Worm (Caenorhabditis elegans) whole organism, L1 larva: Measurements from ENCODE around the gene doxa-1.

ENCODE experiments used
- C04F5.9 ChIP-seq: sonication (generic microtip); optimal IDR thresholded peaks from 2 replicates; lab custom pipeline; 2016; ENCODE audit warnings: missing genetic modification characterization, missing compliant biosample characterization
- C16A3.4 ChIP-seq: fragments of 150-350 bp; optimal IDR thresholded peaks from 2 replicates; lab custom pipeline; 2014; ENCODE audit warnings: missing biosample characterization, missing genetic modification characterization
- aha-1 ChIP-seq: fragments of 150-350 bp; optimal IDR thresholded peaks from 2 replicates; lab custom pipeline; 2014; ENCODE audit warnings: missing biosample characterization, missing genetic modification characterization
- alr-1 ChIP-seq: fragments of 200-800 bp; sonication (Bioruptor generic); optimal IDR thresholded peaks from 2 replicates; lab custom pipeline; 2018; ENCODE audit warnings: borderline replicate concordance, mild to moderate bottlenecking, missing genetic modification characterization, missing compliant biosample characterization
- ama-1 ChIP-seq: fragments of 150-350 bp; optimal IDR thresholded peaks from 2 replicates; lab custom pipeline; 2014
- blmp-1 ChIP-seq: fragments of 150-350 bp; optimal IDR thresholded peaks from 2 replicates; lab custom pipeline; 2014; ENCODE audit warnings: missing biosample characterization, missing genetic modification characterization
- ceh-88 ChIP-seq: fragments of 200-800 bp; sonication (Bioruptor generic); IDR thresholded peaks from 2 replicates; pipeline ENCODE4 v1.3.6; 2022; ENCODE audit warnings: missing genetic modification characterization, missing compliant biosample characterization
- ces-1 ChIP-seq: fragments of 150-350 bp; optimal IDR thresholded peaks from 2 replicates; lab custom pipeline; 2014; ENCODE audit warnings: missing biosample characterization, missing genetic modification reagents, missing genetic modification characterization
- dpl-1 ChIP-seq, 3 experiments: fragments of 150-350 bp in 2 of 3; sonication (generic microtip) in 1 of 3; optimal IDR thresholded peaks; 2 replicates each; lab custom pipeline; 2014 to 2017; ENCODE audit warnings: missing biosample characterization in 3 of 3, missing genetic modification characterization in 3 of 3, missing genetic modification reagents in 3 of 3
- dsc-1 ChIP-seq: sonication (generic microtip); optimal IDR thresholded peaks from 2 replicates; lab custom pipeline; 2016; ENCODE audit warnings: mild to moderate bottlenecking, missing genetic modification characterization, missing compliant biosample characterization
- efl-1 ChIP-seq, 4 experiments: fragments of 150-350 bp; optimal IDR thresholded peaks in 3 of 4; peaks in 1 of 4; 1 replicate in 1 of 4; 2 replicates in 3 of 4; lab custom pipeline; 2014; ENCODE audit warnings: missing biosample characterization in 2 of 4, missing genetic modification characterization in 2 of 4, missing genetic modification reagents in 2 of 4
- elt-2 ChIP-seq: sonication (generic microtip); optimal IDR thresholded peaks from 2 replicates; lab custom pipeline; 2016; ENCODE audit warnings: missing genetic modification characterization, mild to moderate bottlenecking, inconsistent platforms, missing compliant biosample characterization, missing genetic modification reagents
- elt-3 ChIP-seq, 6 experiments: fragments of 150-350 bp in 1 of 6; sonication (generic microtip); optimal IDR thresholded peaks; 2 replicates each; lab custom pipeline; 2017 to 2018; ENCODE audit warnings: missing biosample characterization in 6 of 6, missing genetic modification characterization in 6 of 6, inconsistent platforms in 1 of 6
- ets-5 ChIP-seq: fragments of 200-800 bp; sonication (Bioruptor generic); IDR thresholded peaks from 2 replicates; pipeline ENCODE4 v1.3.6; 2022; ENCODE audit warnings: missing genetic modification characterization, missing compliant biosample characterization
- fkh-4 ChIP-seq: sonication (generic microtip); optimal IDR thresholded peaks from 2 replicates; lab custom pipeline; 2016; ENCODE audit warnings: missing compliant biosample characterization, missing genetic modification characterization, borderline replicate concordance
- fos-1 ChIP-seq: fragments of 150-350 bp; optimal IDR thresholded peaks from 2 replicates; lab custom pipeline; 2014; ENCODE audit warnings: missing biosample characterization, missing genetic modification characterization
- lin-13 ChIP-seq: fragments of 150-350 bp; optimal IDR thresholded peaks from 2 replicates; lab custom pipeline; 2014; ENCODE audit warnings: missing biosample characterization, missing genetic modification reagents, missing genetic modification characterization
- lin-14 ChIP-seq: fragments of 200-800 bp; sonication (Bioruptor generic); optimal IDR thresholded peaks from 2 replicates; lab custom pipeline; 2018; ENCODE audit warnings: mild to moderate bottlenecking, missing genetic modification characterization, moderate library complexity, missing compliant biosample characterization
- lin-15B ChIP-seq: fragments of 150-350 bp; sonication (generic microtip); optimal IDR thresholded peaks from 3 replicates; lab custom pipeline; 2014; ENCODE audit warnings: missing biosample characterization, missing genetic modification characterization
- mep-1 ChIP-seq: fragments of 150-350 bp; optimal IDR thresholded peaks from 2 replicates; lab custom pipeline; 2014; ENCODE audit warnings: missing biosample characterization, missing genetic modification characterization
- nhr-19 ChIP-seq: fragments of 200-800 bp; sonication (Bioruptor generic); conservative IDR thresholded peaks from 2 replicates; pipeline ENCODE4 v1.3.6; 2022; ENCODE audit warnings: missing genetic modification characterization, missing compliant biosample characterization
- nhr-20 ChIP-seq: sonication (generic microtip); optimal IDR thresholded peaks from 2 replicates; lab custom pipeline; 2016; ENCODE audit warnings: mild to moderate bottlenecking, missing genetic modification characterization, missing compliant biosample characterization
- nhr-77 ChIP-seq: fragments of 150-350 bp; optimal IDR thresholded peaks from 2 replicates; lab custom pipeline; 2014; ENCODE audit warnings: missing biosample characterization, missing genetic modification characterization
- nhr-84 ChIP-seq: sonication (generic microtip); optimal IDR thresholded peaks from 2 replicates; lab custom pipeline; 2017; ENCODE audit warnings: missing biosample characterization, missing genetic modification characterization
- nhr-85 ChIP-seq: sonication (generic microtip); peaks from one replicate; lab custom pipeline; 2016; ENCODE audit warnings: missing genetic modification characterization, inconsistent platforms, missing compliant biosample characterization
- nhr-90 ChIP-seq: sonication (generic microtip); optimal IDR thresholded peaks from 2 replicates; lab custom pipeline; 2016; ENCODE audit warnings: mild to moderate bottlenecking, missing genetic modification characterization, missing compliant biosample characterization; ENCODE audit not compliant: poor library complexity
- pag-3 ChIP-seq: sonication (generic microtip); optimal IDR thresholded peaks from 2 replicates; lab custom pipeline; 2017; ENCODE audit warnings: missing genetic modification characterization, mild to moderate bottlenecking, missing compliant biosample characterization, antibody characterized with exemption, borderline replicate concordance; ENCODE audit not compliant: insufficient read depth
- pax-3 ChIP-seq: fragments of 200-800 bp; sonication (Bioruptor generic); optimal IDR thresholded peaks from 2 replicates; lab custom pipeline; 2018; ENCODE audit warnings: mild to moderate bottlenecking, missing genetic modification characterization, moderate library complexity, missing compliant biosample characterization
- snu-23 ChIP-seq: sonication (generic microtip); optimal IDR thresholded peaks from 2 replicates; lab custom pipeline; 2016; ENCODE audit warnings: missing genetic modification characterization, missing compliant biosample characterization
- sox-4 ChIP-seq: sonication (generic microtip); optimal IDR thresholded peaks from 2 replicates; lab custom pipeline; 2016; ENCODE audit warnings: missing genetic modification characterization, missing compliant biosample characterization
- sup-37 ChIP-seq: fragments of 200-800 bp; sonication (Bioruptor generic); optimal IDR thresholded peaks from 2 replicates; lab custom pipeline; 2018; ENCODE audit warnings: mild to moderate bottlenecking, missing genetic modification characterization, missing compliant biosample characterization
- tbx-2 ChIP-seq: sonication (generic microtip); optimal IDR thresholded peaks from 2 replicates; lab custom pipeline; 2016; ENCODE audit warnings: missing genetic modification characterization, missing compliant biosample characterization

The doxa-1 gene

DNA sequence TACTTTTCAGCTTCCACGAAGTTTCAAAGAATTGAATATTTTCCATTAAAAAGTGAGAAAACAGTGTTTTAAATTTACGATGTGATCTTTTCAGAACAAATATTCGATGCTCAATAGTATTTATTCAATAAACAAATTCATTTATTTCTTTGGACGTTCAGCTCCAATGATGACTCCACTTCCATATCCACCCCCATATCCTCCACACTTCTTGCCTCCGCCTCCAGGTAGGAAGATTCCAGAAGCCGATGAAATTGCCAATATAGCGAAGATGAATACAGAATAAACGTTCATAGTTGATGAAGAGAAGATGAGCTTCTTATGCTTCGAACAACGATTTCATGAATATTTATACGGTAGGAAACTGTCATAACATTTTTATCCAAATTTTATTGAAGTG is 8.3 kb downstream of the doxa-1 start, which contains the start of gene fip-3:
fip-3 (minus strand) TSS at position 294 of the 400 bp plus-strand sequence.
- no peak for TF ChIP-seq ets-5 (GFP tag; lab: Robert Waterston, UW)

DNA sequence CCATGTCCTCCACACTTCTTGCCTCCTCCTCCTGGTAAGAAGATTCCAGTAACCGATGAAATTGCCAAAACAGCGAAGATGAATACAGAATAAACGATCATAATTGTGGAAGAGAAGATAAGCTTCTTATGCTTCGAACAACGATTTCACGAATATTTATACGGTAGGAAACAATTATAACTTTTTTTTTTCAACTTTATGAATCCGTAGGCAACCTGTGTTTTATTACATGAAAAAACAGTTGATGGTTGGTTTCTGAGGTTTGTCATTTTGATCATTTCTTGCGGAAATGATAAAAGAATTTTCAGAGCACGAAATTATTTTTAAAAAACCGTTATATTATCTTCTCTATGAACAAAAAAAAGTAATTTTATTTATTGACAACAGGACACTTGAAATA is 10.0 kb downstream of the doxa-1 start, which contains the start of gene fipr-16:
fipr-16 (minus strand) TSS at position 101 of the 400 bp plus-strand sequence.
- TF ChIP-seq pax-3 (tag; lab: Kevin White, UChicago) (no peak), sox-4 (tag; lab: Kevin White, UChicago) (no peak), nhr-20 (tag; lab: Kevin White, UChicago) (no peak), lin-15B (tag; lab: Kevin White, UChicago) (no peak), alr-1 (tag; lab: Kevin White, UChicago) (no peak), fos-1 (tag; lab: Kevin White, UChicago) (no peak), lin-13 (no peak), nhr-85 (tag; lab: Kevin White, UChicago) (no peak), ces-1 (no peak), mep-1 (tag; lab: Kevin White, UChicago) (no peak), dsc-1 (tag; lab: Kevin White, UChicago) (no peak), aha-1 (no peak), C04F5.9 (tag; lab: Kevin White, UChicago) (no peak), efl-1 (optimal IDR thresholded peaks at IDR 0.05; lab: Kevin White, UChicago) (no peak), efl-1 (GFP tag; optimal IDR thresholded peaks at IDR 0.05 in 1 of 2; lab: Kevin White, UChicago) (no peak)
- TF ChIP-seq, all 84 proteins: peak for 0

DNA sequence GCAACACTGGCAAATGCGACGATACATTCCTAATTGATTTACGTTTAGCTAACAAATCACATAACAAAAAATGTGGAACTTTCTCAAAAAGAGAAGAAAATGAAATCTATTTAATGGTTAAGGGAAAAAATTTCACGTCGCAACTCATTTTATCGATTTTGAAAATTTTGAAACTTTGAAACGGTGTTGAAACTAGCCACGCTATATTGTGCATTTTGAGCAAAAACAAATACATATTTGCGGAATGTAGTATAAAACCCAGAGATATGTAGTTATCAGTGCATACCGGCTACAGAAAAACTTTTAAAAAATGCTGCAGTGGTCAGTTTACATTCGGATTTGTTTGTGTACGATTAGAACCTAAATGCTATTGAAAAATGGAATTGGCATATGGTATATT is 12.7 kb downstream of the doxa-1 start, which contains the start of gene C06E1.7:
C06E1.7 (minus strand) TSS at position 101 of the 400 bp plus-strand sequence.
- TF ChIP-seq lin-15B (tag; lab: Kevin White, UChicago) (no peak), aha-1 (no peak), nhr-84 (tag; lab: Kevin White, UChicago) (no peak), ama-1 (lab: Kevin White, UChicago) (no peak), nhr-90 (tag; lab: Kevin White, UChicago) (no peak), pax-3 (tag; lab: Kevin White, UChicago) (no peak), nhr-19 (GFP tag; lab: Robert Waterston, UW) (no peak)

DNA sequence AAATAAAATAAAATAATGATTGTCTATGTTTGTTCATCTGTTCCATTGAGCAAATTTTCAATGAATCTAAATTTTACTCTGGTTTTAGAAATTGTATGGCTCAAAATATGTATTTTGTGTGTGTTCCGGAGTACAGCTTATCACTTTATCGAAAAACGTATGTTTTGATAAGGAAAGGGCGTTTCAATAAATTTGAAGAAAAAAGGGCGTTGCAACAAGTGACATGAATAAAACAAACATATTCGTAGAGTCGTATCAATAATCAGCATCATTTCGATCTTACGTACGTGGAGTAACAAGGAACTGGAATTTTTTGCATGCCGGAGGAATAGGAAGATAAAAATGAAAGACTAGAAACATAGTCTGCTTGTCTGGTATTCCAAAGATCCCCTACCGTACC is 13.2 kb downstream of the doxa-1 start:
- no peak for TF ChIP-seq tbx-2 (tag; lab: Kevin White, UChicago)
- peak; percentile 75 for TF ChIP-seq elt-2
- TF ChIP-seq lin-14 (GFP tag; lab: Kevin White, UChicago): peak; percentile 7

DNA sequence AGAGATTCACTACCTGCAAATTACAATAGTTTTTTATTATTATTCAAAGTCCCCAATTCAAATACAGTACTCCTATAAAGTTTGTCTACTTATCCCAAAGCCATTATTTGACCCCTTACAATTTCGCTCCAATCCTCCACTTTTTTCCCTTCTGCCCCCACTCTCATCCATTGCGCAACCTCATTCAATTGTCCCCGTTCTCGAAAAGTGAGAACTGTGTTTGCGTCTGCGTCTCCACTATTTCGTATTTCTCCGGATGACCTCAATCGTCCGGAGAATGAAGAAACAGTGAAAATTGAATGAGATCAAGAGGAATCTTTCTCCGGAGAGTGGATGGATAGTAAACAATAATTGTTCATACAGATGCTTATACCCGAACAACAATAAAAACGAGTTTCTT is 15.8 kb downstream of the doxa-1 start:
- no peak for TF ChIP-seq snu-23 (GFP tag; lab: Kevin White, UChicago)
- no peak for TF ChIP-seq elt-3 (tag; optimal IDR thresholded peaks at IDR 0.05; lab: Kevin White, UChicago)
- peak; percentile 97 for TF ChIP-seq blmp-1 (tag; lab: Kevin White, UChicago)
- no peak for TF ChIP-seq pag-3 (tag; lab: Kevin White, UChicago)

DNA sequence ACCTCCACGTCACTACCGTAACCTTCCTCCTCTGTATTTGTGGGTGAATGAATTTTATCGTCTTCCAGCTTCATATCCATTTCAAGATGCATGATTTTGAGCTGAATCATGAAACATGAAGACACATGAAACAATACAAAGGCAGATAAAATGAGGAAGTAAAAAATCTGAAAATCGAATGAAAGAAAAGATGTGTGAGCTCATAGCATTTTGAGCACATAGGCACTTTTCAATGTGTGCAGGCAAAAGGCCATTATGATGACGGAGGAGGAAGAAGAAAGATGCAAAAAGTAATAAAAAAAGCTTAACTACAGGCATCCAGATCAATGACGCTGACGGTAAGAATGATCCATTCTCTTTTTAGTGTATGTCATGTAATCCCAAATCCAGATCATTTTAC is 16.9 kb downstream of the doxa-1 start, which contains the start of gene ztf-30:
ztf-30 (minus strand) TSS at position 101 of the 400 bp plus-strand sequence.
- TF ChIP-seq nhr-77 (tag; lab: Kevin White, UChicago) (no peak), sup-37 (GFP tag; lab: Kevin White, UChicago) (no peak), dsc-1 (tag; lab: Kevin White, UChicago) (peak; percentile 24), ceh-88 (GFP tag; lab: Robert Waterston, UW) (no peak)

DNA sequence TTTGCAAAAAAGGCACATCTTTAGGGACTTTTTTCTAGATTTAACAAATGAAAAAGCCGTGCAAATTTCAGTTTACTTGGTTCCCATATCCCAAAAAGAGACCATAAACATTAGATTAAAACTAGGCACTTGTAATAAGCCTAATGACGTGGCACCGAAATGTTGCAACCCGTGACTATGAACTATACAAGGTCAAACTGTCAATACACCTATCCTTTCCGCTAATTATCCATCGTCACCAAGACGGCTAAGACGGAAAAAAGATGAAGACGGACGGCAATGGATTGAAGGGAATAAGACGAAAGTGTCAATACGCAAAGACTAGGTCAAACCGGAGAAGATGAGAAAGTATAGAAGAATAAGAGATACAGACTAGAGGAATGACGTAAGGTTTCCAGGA is 18.1 kb downstream of the doxa-1 start:
- TF ChIP-seq nhr-20 (tag; lab: Kevin White, UChicago) (peak; percentile 8), dpl-1 (GFP tag; optimal IDR thresholded peaks at IDR 0.05; lab: Kevin White, UChicago) (peak in 1 of 3 experiments; percentile 8), C16A3.4 (tag; lab: Kevin White, UChicago) (peak; percentile 19), lin-13 (no peak), sox-4 (tag; lab: Kevin White, UChicago) (no peak), fkh-4 (tag; lab: Kevin White, UChicago) (no peak), snu-23 (GFP tag; lab: Kevin White, UChicago) (peak; percentile 12), elt-3 (tag; optimal IDR thresholded peaks at IDR 0.05; lab: Kevin White, UChicago) (peak in 1 of 6 experiments; percentile 59), blmp-1 (tag; lab: Kevin White, UChicago) (peak; percentile 94), mep-1 (tag; lab: Kevin White, UChicago) (peak; percentile 53), nhr-85 (tag; lab: Kevin White, UChicago) (peak; percentile 62)
